Fruit fly (Drosophila melanogaster) whole organism, embryonic: Measurements from ENCODE around the gene CG8236.

ENCODE experiments used
- CG10321 ChIP-seq: fragments of 200-800 bp; sonication (Bioruptor generic); IDR thresholded peaks from 2 replicates; pipeline ENCODE4 v1.3.6; 2022; ENCODE audit warnings: missing biosample characterization, missing genetic modification characterization
- CG11456 ChIP-seq: fragments of 200-800 bp; sonication (Bioruptor generic); IDR thresholded peaks from 3 replicates; pipeline ENCODE4 v1.3.6; 2022; ENCODE audit warnings: missing biosample characterization, missing genetic modification characterization
- CG12155 ChIP-seq: fragments of 200-800 bp; sonication (Bioruptor generic); optimal IDR thresholded peaks from 3 replicates; lab custom pipeline; 2016; ENCODE audit warnings: missing biosample characterization, missing genetic modification characterization
- CG12659 ChIP-seq: fragments of 200-800 bp; sonication (Bioruptor generic); optimal IDR thresholded peaks from 3 replicates; lab custom pipeline; 2017; ENCODE audit warnings: mild to moderate bottlenecking, missing biosample characterization, missing genetic modification reagents, missing genetic modification characterization
- CG13775 ChIP-seq: fragments of 200-800 bp; sonication (Bioruptor generic); optimal IDR thresholded peaks from 3 replicates; lab custom pipeline; 2017; ENCODE audit warnings: missing biosample characterization, mild to moderate bottlenecking, missing genetic modification characterization
- CG14710 ChIP-seq: fragments of 200-800 bp; sonication (Bioruptor generic); optimal IDR thresholded peaks from 3 replicates; lab custom pipeline; 2019; ENCODE audit warnings: missing biosample characterization, mild to moderate bottlenecking, missing genetic modification characterization, moderate library complexity
- CG15269 ChIP-seq: fragments of 200-800 bp; sonication (Bioruptor generic); optimal IDR thresholded peaks from 2 replicates; lab custom pipeline; 2018; ENCODE audit warnings: missing biosample characterization, mild to moderate bottlenecking, missing genetic modification characterization, moderate library complexity
- CG15479 ChIP-seq: fragments of 200-800 bp; sonication (Bioruptor generic); optimal IDR thresholded peaks from 3 replicates; lab custom pipeline; 2019; ENCODE audit warnings: missing biosample characterization, mild to moderate bottlenecking, missing genetic modification characterization, moderate library complexity
- CG17912 ChIP-seq: fragments of 200-800 bp; sonication (Bioruptor generic); optimal IDR thresholded peaks from 2 replicates; lab custom pipeline; 2018; ENCODE audit warnings: missing biosample characterization, mild to moderate bottlenecking, missing genetic modification characterization
- CG1792 ChIP-seq: fragments of 200-800 bp; sonication (Bioruptor generic); optimal IDR thresholded peaks from 2 replicates; lab custom pipeline; 2016; ENCODE audit warnings: missing biosample characterization, missing genetic modification characterization
- CG1832 ChIP-seq: fragments of 200-800 bp; sonication (Bioruptor generic); optimal IDR thresholded peaks from 2 replicates; lab custom pipeline; 2017; ENCODE audit warnings: missing biosample characterization, mild to moderate bottlenecking, missing genetic modification characterization, inconsistent platforms
- CG18476 ChIP-seq: fragments of 200-800 bp; sonication (Bioruptor generic); optimal IDR thresholded peaks from 2 replicates; lab custom pipeline; 2016; ENCODE audit warnings: missing biosample characterization, mild to moderate bottlenecking, missing genetic modification characterization
- CG2712 ChIP-seq: fragments of 200-800 bp; optimal IDR thresholded peaks from 3 replicates; lab custom pipeline; 2019; ENCODE audit warnings: missing biosample characterization, mild to moderate bottlenecking, missing genetic modification characterization, moderate library complexity
- CG30020 ChIP-seq: fragments of 200-800 bp; optimal IDR thresholded peaks from 2 replicates; lab custom pipeline; 2019; ENCODE audit warnings: missing biosample characterization, mild to moderate bottlenecking, missing genetic modification characterization, moderate library complexity
- CG30403 ChIP-seq: fragments of 200-800 bp; sonication (Bioruptor generic); optimal IDR thresholded peaks from 3 replicates; lab custom pipeline; 2016; ENCODE audit warnings: missing biosample characterization, missing genetic modification characterization
- CG34376 ChIP-seq: fragments of 200-800 bp; sonication (Bioruptor generic); optimal IDR thresholded peaks from 2 replicates; lab custom pipeline; 2018; ENCODE audit warnings: missing biosample characterization, mild to moderate bottlenecking, missing genetic modification characterization
- CG4617 ChIP-seq: fragments of 200-800 bp; sonication (Bioruptor generic); optimal IDR thresholded peaks from 3 replicates; lab custom pipeline; 2016; ENCODE audit warnings: missing biosample characterization, missing genetic modification characterization, borderline replicate concordance
- CG4820 ChIP-seq: fragments of 200-800 bp; sonication (Bioruptor generic); optimal IDR thresholded peaks from 3 replicates; lab custom pipeline; 2016; ENCODE audit warnings: missing biosample characterization, missing genetic modification characterization
- CG7928 ChIP-seq: fragments of 200-800 bp; sonication (Bioruptor generic); optimal IDR thresholded peaks from 2 replicates; lab custom pipeline; 2017; ENCODE audit warnings: missing biosample characterization, mild to moderate bottlenecking, missing genetic modification characterization
- CG9609 ChIP-seq: fragments of 200-800 bp; sonication (Bioruptor generic); optimal IDR thresholded peaks from 3 replicates; lab custom pipeline; 2016; ENCODE audit warnings: missing biosample characterization, missing genetic modification characterization
- Dad ChIP-seq: fragments of 200-800 bp; sonication (Bioruptor generic); optimal IDR thresholded peaks from 3 replicates; lab custom pipeline; 2016; ENCODE audit warnings: missing biosample characterization, missing genetic modification characterization
- Elba2 ChIP-seq: fragments of 200-800 bp; sonication (Bioruptor generic); optimal IDR thresholded peaks from 3 replicates; lab custom pipeline; 2016; ENCODE audit warnings: missing biosample characterization, missing genetic modification characterization
- Fer3 ChIP-seq: fragments of 200-800 bp; sonication (Bioruptor generic); optimal IDR thresholded peaks from 2 replicates; lab custom pipeline; 2018; ENCODE audit warnings: missing biosample characterization, mild to moderate bottlenecking, missing genetic modification characterization, moderate library complexity
- Hmx ChIP-seq: fragments of 200-800 bp; sonication (Bioruptor generic); optimal IDR thresholded peaks from 2 replicates; lab custom pipeline; 2016; ENCODE audit warnings: missing biosample characterization, missing genetic modification characterization
- Med ChIP-seq: fragments of 200-800 bp; sonication (Bioruptor generic); peaks from one replicate; lab custom pipeline; 2016; ENCODE audit warnings: missing biosample characterization, missing genetic modification characterization, mild to moderate bottlenecking, inconsistent platforms, moderate library complexity
- Myb ChIP-seq: fragments of 200-800 bp; sonication (Bioruptor generic); optimal IDR thresholded peaks from 2 replicates; lab custom pipeline; 2016; ENCODE audit warnings: missing biosample characterization, missing genetic modification characterization
- NFAT ChIP-seq: fragments of 200-800 bp; sonication (Bioruptor generic); IDR thresholded peaks from 2 replicates; pipeline ENCODE4 v1.3.6; 2022; ENCODE audit warnings: missing biosample characterization, missing genetic modification characterization
- NK7.1 ChIP-seq: fragments of 200-800 bp; sonication (Bioruptor generic); optimal IDR thresholded peaks from 3 replicates; lab custom pipeline; 2016; ENCODE audit warnings: missing biosample characterization, missing genetic modification characterization
- Nf-YA ChIP-seq: fragments of 200-800 bp; sonication (Bioruptor generic); IDR thresholded peaks from 2 replicates; pipeline ENCODE4 v1.3.6; 2022; ENCODE audit warnings: missing biosample characterization, missing genetic modification characterization
- Rfx ChIP-seq: fragments of 200-800 bp; sonication (Bioruptor generic); IDR thresholded peaks from 2 replicates; pipeline ENCODE4 v1.3.6; 2022; ENCODE audit warnings: missing biosample characterization, missing genetic modification characterization
- amos ChIP-seq: fragments of 200-800 bp; sonication (Bioruptor generic); IDR thresholded peaks from 2 replicates; pipeline ENCODE4 v1.3.6; 2022; ENCODE audit warnings: missing biosample characterization, missing genetic modification characterization; ENCODE audit not compliant: partially characterized antibody
- bab2 ChIP-seq: fragments of 200-800 bp; sonication (Bioruptor generic); optimal IDR thresholded peaks from 2 replicates; lab custom pipeline; 2016; ENCODE audit warnings: missing biosample characterization, missing genetic modification characterization
- cas ChIP-seq: fragments of 200-800 bp; sonication (Bioruptor generic); IDR thresholded peaks from 2 replicates; pipeline ENCODE4 v1.3.6; 2022; ENCODE audit warnings: missing biosample characterization, missing genetic modification characterization
- chm ChIP-seq: fragments of 200-800 bp; sonication (Bioruptor generic); IDR thresholded peaks from 2 replicates; pipeline ENCODE4 v1.3.6; 2022; ENCODE audit warnings: missing biosample characterization, missing genetic modification characterization
- ci ChIP-seq: fragments of 200-800 bp; sonication (Bioruptor generic); IDR thresholded peaks from 3 replicates; pipeline ENCODE4 v1.3.6; 2022; ENCODE audit warnings: missing biosample characterization, missing genetic modification characterization
- croc ChIP-seq: fragments of 200-800 bp; sonication (Bioruptor generic); conservative IDR thresholded peaks from 3 replicates; pipeline ENCODE4 v1.3.6; 2022; ENCODE audit warnings: missing biosample characterization, missing genetic modification characterization
- crol ChIP-seq: fragments of 200-800 bp; sonication (Bioruptor generic); IDR thresholded peaks from 2 replicates; pipeline ENCODE4 v1.3.6; 2022; ENCODE audit warnings: missing biosample characterization, missing genetic modification characterization
- da ChIP-seq: fragments of 200-800 bp; sonication (Bioruptor generic); optimal IDR thresholded peaks from 2 replicates; lab custom pipeline; 2016; ENCODE audit warnings: missing biosample characterization, missing genetic modification characterization
- exex ChIP-seq: fragments of 200-800 bp; sonication (Bioruptor generic); optimal IDR thresholded peaks from 4 replicates; lab custom pipeline; 2018; ENCODE audit warnings: missing biosample characterization, mild to moderate bottlenecking, missing genetic modification characterization, moderate library complexity
- gfzf ChIP-seq: fragments of 200-800 bp; sonication (Bioruptor generic); optimal IDR thresholded peaks from 2 replicates; lab custom pipeline; 2016; ENCODE audit warnings: missing biosample characterization, mild to moderate bottlenecking, missing genetic modification characterization, moderate library complexity
- gsb ChIP-seq: fragments of 200-800 bp; sonication (Bioruptor generic); IDR thresholded peaks from 2 replicates; pipeline ENCODE4 v1.3.6; 2022; ENCODE audit warnings: missing biosample characterization, missing genetic modification characterization
- gt ChIP-seq: fragments of 200-800 bp; sonication (Bioruptor generic); IDR thresholded peaks from 2 replicates; pipeline ENCODE4 v1.3.6; 2022; ENCODE audit warnings: missing biosample characterization, missing genetic modification characterization
- maf-S ChIP-seq: fragments of 200-800 bp; sonication (Bioruptor generic); optimal IDR thresholded peaks from 2 replicates; lab custom pipeline; 2016; ENCODE audit warnings: missing biosample characterization, missing genetic modification characterization
- mam ChIP-seq: fragments of 200-800 bp; sonication (Bioruptor generic); optimal IDR thresholded peaks from 3 replicates; lab custom pipeline; 2016; ENCODE audit warnings: missing biosample characterization, missing genetic modification characterization
- nau ChIP-seq: fragments of 200-800 bp; sonication (Bioruptor generic); optimal IDR thresholded peaks from 3 replicates; lab custom pipeline; 2017; ENCODE audit warnings: missing biosample characterization, mild to moderate bottlenecking, missing genetic modification characterization, missing genetic modification reagents
- nmo ChIP-seq: fragments of 200-800 bp; sonication (Bioruptor generic); optimal IDR thresholded peaks from 2 replicates; lab custom pipeline; 2018; ENCODE audit warnings: missing biosample characterization, mild to moderate bottlenecking, missing genetic modification characterization, moderate library complexity
- odd ChIP-seq: fragments of 200-800 bp; sonication (Bioruptor generic); optimal IDR thresholded peaks from 2 replicates; lab custom pipeline; 2017; ENCODE audit warnings: missing biosample characterization, mild to moderate bottlenecking, missing genetic modification characterization
- seq ChIP-seq: fragments of 200-800 bp; sonication (Bioruptor generic); IDR thresholded peaks from 2 replicates; pipeline ENCODE4 v1.3.6; 2022; ENCODE audit warnings: missing biosample characterization, missing genetic modification characterization
- sna ChIP-seq: fragments of 200-800 bp; sonication (Bioruptor generic); IDR thresholded peaks from 2 replicates; pipeline ENCODE4 v1.3.6; 2022; ENCODE audit warnings: missing biosample characterization, missing genetic modification characterization; ENCODE audit not compliant: partially characterized antibody
- tgo ChIP-seq: fragments of 200-800 bp; sonication (Bioruptor generic); IDR thresholded peaks from 3 replicates; pipeline ENCODE4 v1.3.6; 2022; ENCODE audit warnings: missing biosample characterization, missing genetic modification characterization
- trh ChIP-seq: fragments of 200-800 bp; sonication (Bioruptor generic); optimal IDR thresholded peaks from 2 replicates; lab custom pipeline; 2016; ENCODE audit warnings: missing biosample characterization, missing genetic modification characterization
- vvl ChIP-seq: fragments of 200-800 bp; sonication (Bioruptor generic); IDR thresholded peaks from 2 replicates; pipeline ENCODE4 v1.3.6; 2022; ENCODE audit warnings: missing biosample characterization, missing genetic modification characterization

The CG8236 gene

dm6 chr3R:8726632-8727031, 42.6 kb upstream of the CG8236 start, which contains the start of gene CG8159 (continued):
- TF ChIP-seq exex (tag; lab: Kevin White, UChicago): no peak
- TF ChIP-seq CG30403 (GFP tag; lab: Kevin White, UChicago): no peak
- TF ChIP-seq cas: no peak
- no peak for TF ChIP-seq tgo (GFP tag; lab: Robert Waterston, UW)
- no peak for TF ChIP-seq croc (GFP tag; lab: Robert Waterston, UW)
- TF ChIP-seq CG14710 (tag; lab: Kevin White, UChicago): no peak
- peak; percentile 88 for TF ChIP-seq Elba2
- no peak for TF ChIP-seq nau (GFP tag; lab: Kevin White, UChicago)
- TF ChIP-seq vvl: peak; percentile 34; the same call in 1 of the 2 replicates
- no peak for TF ChIP-seq CG13775 (GFP tag; lab: Kevin White, UChicago)
- TF ChIP-seq seq (GFP tag; lab: Robert Waterston, UW): no peak
- TF ChIP-seq Myb (GFP tag; lab: Kevin White, UChicago): peak; percentile 93
- TF ChIP-seq CG12659: no peak
- peak; percentile 62 for TF ChIP-seq CG4617 (GFP tag; lab: Kevin White, UChicago)
- no peak for TF ChIP-seq bab2
- TF ChIP-seq CG15269 (tag; lab: Kevin White, UChicago): no peak
- TF ChIP-seq amos (GFP tag; lab: Robert Waterston, UW): no peak
- no peak for TF ChIP-seq CG9609 (GFP tag; lab: Kevin White, UChicago)
- no peak for TF ChIP-seq CG4820 (GFP tag; lab: Kevin White, UChicago)
- TF ChIP-seq Med (GFP tag; lab: Kevin White, UChicago): peak; percentile 84
- no peak for TF ChIP-seq CG10321 (GFP tag; lab: Robert Waterston, UW)
- TF ChIP-seq CG18476 (GFP tag; lab: Kevin White, UChicago): no peak
- TF ChIP-seq maf-S (GFP tag; lab: Kevin White, UChicago): no peak
- no peak for TF ChIP-seq crol
- no peak for TF ChIP-seq odd (GFP tag; lab: Kevin White, UChicago)
- no peak for TF ChIP-seq CG1792 (GFP tag; lab: Kevin White, UChicago)
- no peak for TF ChIP-seq nmo (GFP tag; lab: Kevin White, UChicago)
- TF ChIP-seq gt (GFP tag; lab: Robert Waterston, UW): no peak
- no peak for TF ChIP-seq CG15479 (GFP tag; lab: Kevin White, UChicago)
- no peak for TF ChIP-seq gsb (GFP tag; lab: Robert Waterston, UW)
- no peak for TF ChIP-seq da (GFP tag; lab: Kevin White, UChicago)
- TF ChIP-seq Rfx (GFP tag; lab: Robert Waterston, UW): 0 out of 2 replicates have a peak, but pooled peaks have one; percentile 15
- no peak for TF ChIP-seq CG2712
- TF ChIP-seq NFAT (GFP tag; lab: Robert Waterston, UW): no peak
- no peak for TF ChIP-seq CG1832 (GFP tag; lab: Kevin White, UChicago)
- TF ChIP-seq CG30020: no peak
- no peak for TF ChIP-seq Hmx (GFP tag; lab: Kevin White, UChicago)
- no peak for TF ChIP-seq chm (GFP tag; lab: Robert Waterston, UW)
- no peak for TF ChIP-seq CG7928 (GFP tag; lab: Kevin White, UChicago)
- 0 out of 3 replicates have a peak, but pooled peaks have one; percentile 9 for TF ChIP-seq ci
- no peak for TF ChIP-seq trh (GFP tag; lab: Kevin White, UChicago)
- no peak for TF ChIP-seq CG34376
- TF ChIP-seq mam: no peak
- TF ChIP-seq CG11456 (GFP tag; lab: Robert Waterston, UW): no peak
- TF ChIP-seq Dad (GFP tag; lab: Kevin White, UChicago): no peak
- TF ChIP-seq gfzf (GFP tag; lab: Kevin White, UChicago): peak; percentile 7
- TF ChIP-seq NK7.1: no peak
- no peak for TF ChIP-seq CG12155 (GFP tag; lab: Kevin White, UChicago)
- no peak for TF ChIP-seq Fer3
- TF ChIP-seq Nf-YA: no peak
- TF ChIP-seq CG17912 (GFP tag; lab: Kevin White, UChicago): no peak
- TF ChIP-seq sna: no peak
